Fruit fly (Drosophila melanogaster) whole organism, embryonic: Measurements from ENCODE around the gene CG14440.

Experiments
- Blimp-1 ChIP-seq: fragments of 200-800 bp; sonication (Bioruptor generic); optimal IDR thresholded peaks from 3 replicates; lab custom pipeline; 2018; ENCODE audit warnings: missing biosample characterization, missing genetic modification characterization, mild to moderate bottlenecking, moderate library complexity, missing genetic modification reagents
- Bteb2 ChIP-seq: fragments of 200-800 bp; sonication (Bioruptor generic); optimal IDR thresholded peaks from 2 replicates; lab custom pipeline; 2016; ENCODE audit warnings: missing biosample characterization, missing genetic modification characterization
- CG10462 ChIP-seq: fragments of 200-800 bp; sonication (Bioruptor generic); optimal IDR thresholded peaks from 2 replicates; lab custom pipeline; 2016; ENCODE audit warnings: missing biosample characterization, missing genetic modification characterization
- CG10959 ChIP-seq: fragments of 200-800 bp; sonication (Bioruptor generic); IDR thresholded peaks from 2 replicates; pipeline ENCODE4 v1.3.6; 2022; ENCODE audit warnings: missing biosample characterization, missing genetic modification characterization
- CG10979 ChIP-seq: fragments of 200-800 bp; sonication (Bioruptor generic); optimal IDR thresholded peaks from 2 replicates; lab custom pipeline; 2018; ENCODE audit warnings: missing biosample characterization, mild to moderate bottlenecking, missing genetic modification characterization, moderate library complexity
- CG11560 ChIP-seq: fragments of 200-800 bp; sonication (Bioruptor generic); IDR thresholded peaks from 3 replicates; pipeline ENCODE4 v1.3.6; 2022; ENCODE audit warnings: missing biosample characterization, missing genetic modification characterization
- CG13296 ChIP-seq: fragments of 200-800 bp; sonication (Bioruptor generic); optimal IDR thresholded peaks from 3 replicates; lab custom pipeline; 2018; ENCODE audit warnings: missing biosample characterization, mild to moderate bottlenecking, missing genetic modification characterization
- CG16813 ChIP-seq: fragments of 200-800 bp; sonication (Bioruptor generic); IDR thresholded peaks from 3 replicates; pipeline ENCODE4 v1.3.6; 2022; ENCODE audit warnings: missing biosample characterization, missing genetic modification characterization; ENCODE audit not compliant: partially characterized antibody
- CG17568 ChIP-seq: fragments of 200-800 bp; sonication (Bioruptor generic); optimal IDR thresholded peaks from 2 replicates; lab custom pipeline; 2018; ENCODE audit warnings: missing biosample characterization, mild to moderate bottlenecking, missing genetic modification characterization, moderate library complexity
- CG18262 ChIP-seq: fragments of 200-800 bp; optimal IDR thresholded peaks from 3 replicates; lab custom pipeline; 2019; ENCODE audit warnings: missing biosample characterization, mild to moderate bottlenecking, missing genetic modification characterization, moderate library complexity
- CG2129 ChIP-seq: fragments of 200-800 bp; sonication (Bioruptor generic); IDR thresholded peaks from 2 replicates; pipeline ENCODE4 v1.3.6; 2022; ENCODE audit warnings: missing biosample characterization, missing genetic modification characterization; ENCODE audit not compliant: partially characterized antibody
- CG2202 ChIP-seq: fragments of 200-800 bp; sonication (Bioruptor generic); optimal IDR thresholded peaks from 2 replicates; lab custom pipeline; 2018; ENCODE audit warnings: missing biosample characterization, mild to moderate bottlenecking, missing genetic modification characterization
- CG2875 ChIP-seq: fragments of 200-800 bp; sonication (Bioruptor generic); optimal IDR thresholded peaks from 2 replicates; lab custom pipeline; 2017; ENCODE audit warnings: missing biosample characterization, mild to moderate bottlenecking, missing genetic modification characterization, missing genetic modification reagents
- CG30431 ChIP-seq: fragments of 200-800 bp; sonication (Bioruptor generic); optimal IDR thresholded peaks from 2 replicates; lab custom pipeline; 2017; ENCODE audit warnings: missing biosample characterization, missing genetic modification characterization
- CG31224 ChIP-seq: fragments of 200-800 bp; sonication (Bioruptor generic); IDR thresholded peaks from 2 replicates; pipeline ENCODE4 v1.3.6; 2022; ENCODE audit warnings: missing biosample characterization, missing genetic modification characterization
- CG3163 ChIP-seq: fragments of 200-800 bp; sonication (Bioruptor generic); optimal IDR thresholded peaks from 3 replicates; lab custom pipeline; 2016; ENCODE audit warnings: missing biosample characterization, missing genetic modification characterization
- CG32532 ChIP-seq: fragments of 200-800 bp; sonication (Bioruptor generic); IDR thresholded peaks from 2 replicates; pipeline ENCODE4 v1.3.6; 2022; ENCODE audit warnings: missing biosample characterization, missing genetic modification characterization
- CG32772 ChIP-seq: fragments of 200-800 bp; sonication (Bioruptor generic); IDR thresholded peaks from 2 replicates; pipeline ENCODE4 v1.3.6; 2022; ENCODE audit warnings: missing biosample characterization, missing genetic modification characterization
- CG3838 ChIP-seq: fragments of 200-800 bp; sonication (Bioruptor generic); optimal IDR thresholded peaks from 3 replicates; lab custom pipeline; 2016; ENCODE audit warnings: missing biosample characterization, missing genetic modification characterization
- CG5953 ChIP-seq: fragments of 200-800 bp; sonication (Bioruptor generic); IDR thresholded peaks from 2 replicates; pipeline ENCODE4 v1.3.6; 2022; ENCODE audit warnings: missing biosample characterization, missing genetic modification characterization
- CG6813 ChIP-seq: fragments of 200-800 bp; sonication (Bioruptor generic); optimal IDR thresholded peaks from 2 replicates; lab custom pipeline; 2017; ENCODE audit warnings: missing biosample characterization, missing genetic modification characterization, mild to moderate bottlenecking, moderate library complexity, missing genetic modification reagents
- CG7839 ChIP-seq: fragments of 200-800 bp; sonication (Bioruptor generic); optimal IDR thresholded peaks from 3 replicates; lab custom pipeline; 2018; ENCODE audit warnings: missing biosample characterization, mild to moderate bottlenecking, missing genetic modification characterization, moderate library complexity
- CG9215 ChIP-seq: fragments of 200-800 bp; sonication (Bioruptor generic); IDR thresholded peaks from 2 replicates; pipeline ENCODE4 v1.3.6; 2022; ENCODE audit warnings: missing biosample characterization, missing genetic modification characterization
- CG9609 ChIP-seq: fragments of 200-800 bp; sonication (Bioruptor generic); optimal IDR thresholded peaks from 3 replicates; lab custom pipeline; 2016; ENCODE audit warnings: missing biosample characterization, missing genetic modification characterization
- Dad ChIP-seq: fragments of 200-800 bp; sonication (Bioruptor generic); optimal IDR thresholded peaks from 3 replicates; lab custom pipeline; 2016; ENCODE audit warnings: missing biosample characterization, missing genetic modification characterization
- Dfd ChIP-seq, 2 experiments: fragments of >200 bp; optimal IDR thresholded peaks; 2 replicates each; lab custom pipeline; 2017; ENCODE audit warnings: missing biosample characterization in 2 of 2, missing genetic modification characterization in 2 of 2
- HLH3B ChIP-seq: fragments of 200-800 bp; sonication (Bioruptor generic); IDR thresholded peaks from 2 replicates; pipeline ENCODE4 v1.3.6; 2022; ENCODE audit warnings: missing biosample characterization, missing genetic modification characterization
- Mad ChIP-seq: fragments of 200-800 bp; sonication (Bioruptor generic); optimal IDR thresholded peaks from 2 replicates; lab custom pipeline; 2016; ENCODE audit warnings: missing biosample characterization, missing genetic modification characterization
- Mes4 ChIP-seq: fragments of 200-800 bp; sonication (Bioruptor generic); optimal IDR thresholded peaks from 2 replicates; lab custom pipeline; 2016; ENCODE audit warnings: missing biosample characterization, missing genetic modification characterization
- Mrtf ChIP-seq: fragments of 200-800 bp; sonication (Bioruptor generic); IDR thresholded peaks from 3 replicates; pipeline ENCODE4 v1.3.6; 2022; ENCODE audit warnings: missing biosample characterization, missing genetic modification characterization
- NfI ChIP-seq: fragments of 200-800 bp; sonication (Bioruptor generic); optimal IDR thresholded peaks from 3 replicates; lab custom pipeline; 2018; ENCODE audit warnings: missing biosample characterization, mild to moderate bottlenecking, missing genetic modification characterization, moderate library complexity
- Scr ChIP-seq: fragments of 200-800 bp; sonication (Bioruptor generic); IDR thresholded peaks from 2 replicates; pipeline ENCODE4 v1.3.6; 2022; ENCODE audit warnings: missing biosample characterization, missing genetic modification characterization; ENCODE audit not compliant: partially characterized antibody
- Sin3A ChIP-seq: fragments of >200 bp; optimal IDR thresholded peaks from 2 replicates; lab custom pipeline; 2018
- Ssrp ChIP-seq: fragments of 200-800 bp; sonication (Bioruptor generic); optimal IDR thresholded peaks from 2 replicates; lab custom pipeline; 2018; ENCODE audit warnings: missing biosample characterization, mild to moderate bottlenecking, missing genetic modification characterization, moderate library complexity
- Tbp ChIP-seq: fragments of >200 bp; optimal IDR thresholded peaks from 2 replicates; lab custom pipeline; 2018; ENCODE audit warnings: missing biosample characterization, missing genetic modification characterization
- br ChIP-seq: fragments of >200 bp; optimal IDR thresholded peaks from 2 replicates; lab custom pipeline; 2017
- hth ChIP-seq: fragments of >200 bp; optimal IDR thresholded peaks from 2 replicates; lab custom pipeline; 2017; ENCODE audit warnings: inconsistent platforms
- lbe ChIP-seq: fragments of 200-800 bp; sonication (Bioruptor generic); optimal IDR thresholded peaks from 2 replicates; lab custom pipeline; 2016; ENCODE audit warnings: missing biosample characterization, mild to moderate bottlenecking, missing genetic modification characterization
- lola ChIP-seq, 3 experiments: fragments of >200 bp in 2 of 3; fragments of 200-800 bp in 1 of 3; sonication (Bioruptor generic) in 1 of 3; optimal IDR thresholded peaks; 2 replicates each; lab custom pipeline; 2017 to 2019; ENCODE audit warnings: missing biosample characterization in 3 of 3, missing genetic modification characterization in 3 of 3, mild to moderate bottlenecking in 1 of 3, moderate library complexity in 1 of 3
- nerfin-2 ChIP-seq: fragments of 200-800 bp; sonication (Bioruptor generic); IDR thresholded peaks from 2 replicates; pipeline ENCODE4 v1.3.6; 2022; ENCODE audit warnings: missing biosample characterization, missing genetic modification characterization; ENCODE audit not compliant: partially characterized antibody
- pfk ChIP-seq: fragments of 200-800 bp; sonication (Bioruptor generic); optimal IDR thresholded peaks from 2 replicates; lab custom pipeline; 2018; ENCODE audit warnings: missing biosample characterization, mild to moderate bottlenecking, missing genetic modification characterization, moderate library complexity
- pnt ChIP-seq: fragments of 200-800 bp; sonication (Bioruptor generic); optimal IDR thresholded peaks from 3 replicates; lab custom pipeline; 2016; ENCODE audit warnings: missing biosample characterization, missing genetic modification characterization
- pzg ChIP-seq: fragments of 200-800 bp; sonication (Bioruptor generic); optimal IDR thresholded peaks from 3 replicates; lab custom pipeline; 2018; ENCODE audit warnings: missing biosample characterization, mild to moderate bottlenecking, missing genetic modification characterization, moderate library complexity
- run ChIP-seq: fragments of 200-800 bp; sonication (Bioruptor generic); optimal IDR thresholded peaks from 3 replicates; lab custom pipeline; 2018; ENCODE audit warnings: missing biosample characterization, mild to moderate bottlenecking, missing genetic modification characterization
- sens ChIP-seq: fragments of 200-800 bp; sonication (Bioruptor generic); peaks from one replicate; lab custom pipeline; 2016; ENCODE audit warnings: missing biosample characterization, missing genetic modification characterization
- sr ChIP-seq: fragments of 200-800 bp; sonication (Bioruptor generic); IDR thresholded peaks from 3 replicates; pipeline ENCODE4 v1.3.6; 2022; ENCODE audit warnings: missing biosample characterization, missing genetic modification characterization
- tgo ChIP-seq: fragments of 200-800 bp; sonication (Bioruptor generic); IDR thresholded peaks from 3 replicates; pipeline ENCODE4 v1.3.6; 2022; ENCODE audit warnings: missing biosample characterization, missing genetic modification characterization
- tin ChIP-seq: fragments of 200-800 bp; sonication (Bioruptor generic); optimal IDR thresholded peaks from 3 replicates; lab custom pipeline; 2016; ENCODE audit warnings: missing biosample characterization, missing genetic modification characterization
- unc-4 ChIP-seq: fragments of 200-800 bp; sonication (Bioruptor generic); IDR thresholded peaks from 2 replicates; pipeline ENCODE4 v1.3.6; 2022; ENCODE audit warnings: missing biosample characterization, missing genetic modification characterization; ENCODE audit not compliant: partially characterized antibody
- usp ChIP-seq: fragments of >200 bp; optimal IDR thresholded peaks from 2 replicates; lab custom pipeline; 2017; ENCODE audit warnings: missing biosample characterization, missing genetic modification characterization
- zfh2 ChIP-seq: fragments of 200-800 bp; sonication (Bioruptor generic); optimal IDR thresholded peaks from 2 replicates; lab custom pipeline; 2016; ENCODE audit warnings: missing biosample characterization, missing genetic modification characterization

Gene CG14440

DNA sequence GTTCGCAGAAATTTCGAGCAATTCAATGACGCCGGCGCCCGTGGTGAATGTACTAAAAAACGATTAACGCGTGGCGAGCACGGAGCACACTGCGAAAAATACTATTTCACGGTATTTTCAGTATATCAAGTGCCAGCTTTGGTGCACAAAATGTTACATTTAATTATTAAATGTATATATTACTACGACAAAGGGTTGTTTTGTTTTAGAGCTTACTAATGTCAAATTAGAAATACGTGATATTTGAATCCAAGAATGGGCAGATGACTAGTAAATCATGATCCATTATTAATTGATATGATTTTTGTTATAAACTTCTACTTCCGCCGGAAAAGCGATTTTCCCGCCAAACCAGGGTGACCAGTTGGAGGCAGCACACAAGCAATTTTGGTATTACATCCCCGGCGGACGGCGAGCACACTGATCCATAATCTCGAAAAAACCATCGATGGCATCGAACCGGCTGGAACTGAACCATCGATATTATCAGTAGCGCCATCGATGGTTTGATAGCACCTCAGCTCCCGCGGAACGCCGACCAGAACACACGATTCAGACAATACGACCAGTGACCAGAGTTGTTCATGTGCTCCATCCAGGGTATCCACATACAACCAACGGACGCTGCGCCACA, 44.1 kb downstream of the CG14440 start, which contains the start of the genes CG3226 and Cdc7 (continued):
- TF ChIP-seq CG5953 (GFP tag; lab: Robert Waterston, UW) (no peak), Sin3A (lab: Kevin White, UChicago) (peak; percentile 78), CG13296 (GFP tag; lab: Kevin White, UChicago) (peak; percentile 87), zfh2 (GFP tag; lab: Kevin White, UChicago) (no peak), sens (GFP tag; lab: Kevin White, UChicago) (peak; percentile 87), Blimp-1 (GFP tag; lab: Kevin White, UChicago) (peak; percentile 19), CG10979 (tag; lab: Kevin White, UChicago) (peak; percentile 47), NfI (GFP tag; lab: Kevin White, UChicago) (peak; percentile 87), run (tag; lab: Kevin White, UChicago) (no peak), HLH3B (GFP tag; lab: Robert Waterston, UW) (peak; percentile 46; the same call in 1 of the 2 replicates), Bteb2 (GFP tag; lab: Kevin White, UChicago) (no peak), CG31224 (0 out of 2 replicates have a peak, but pooled peaks have one; percentile 13), CG32772 (GFP tag; lab: Robert Waterston, UW) (no peak), CG3163 (peak; percentile 50), tin (GFP tag; lab: Kevin White, UChicago) (peak; percentile 31), Tbp (GFP tag; lab: Kevin White, UChicago) (no peak), lbe (GFP tag; lab: Kevin White, UChicago) (peak; percentile 23), unc-4 (GFP tag; lab: Robert Waterston, UW) (peak; percentile 66), CG6813 (peak; percentile 75), CG18262 (tag; lab: Kevin White, UChicago) (peak; percentile 64), tgo (peak; percentile 41; the same call in 2 of the 3 replicates), pfk (GFP tag; lab: Kevin White, UChicago) (peak; percentile 66), lola (GFP tag; optimal IDR thresholded peaks at IDR 0.05; lab: Kevin White, UChicago) (peak in 1 of 3 experiments; percentile 47), Mad (GFP tag; lab: Kevin White, UChicago) (peak; percentile 9), br (no peak), CG16813 (GFP tag; lab: Robert Waterston, UW) (peak; percentile 76), CG7839 (peak; percentile 68), Ssrp (tag; lab: Kevin White, UChicago) (peak; percentile 7), CG30431 (GFP tag; lab: Kevin White, UChicago) (peak; percentile 42), CG3838 (peak; percentile 35), Mrtf (GFP tag; lab: Robert Waterston, UW) (no peak), CG2875 (GFP tag; lab: Kevin White, UChicago) (peak; percentile 78), CG2129 (GFP tag; lab: Robert Waterston, UW) (peak; percentile 32; the same call in 1 of the 2 replicates), Mes4 (GFP tag; lab: Kevin White, UChicago) (peak; percentile 66), hth (no peak), usp (no peak), nerfin-2 (GFP tag; lab: Robert Waterston, UW) (peak; percentile 49; the same call in 1 of the 2 replicates), Scr (peak; percentile 71), CG32532 (peak; percentile 71), Dfd (GFP tag; optimal IDR thresholded peaks at IDR 0.05; lab: Kevin White, UChicago) (no peak), CG9609 (peak; percentile 46), sr (peak; percentile 19; the same call in 1 of the 3 replicates), CG2202 (tag; lab: Kevin White, UChicago) (peak; percentile 58), pnt (GFP tag; lab: Kevin White, UChicago) (no peak), CG17568 (GFP tag; lab: Kevin White, UChicago) (peak; percentile 66), Dad (peak; percentile 43), CG9215 (no peak), CG10462 (GFP tag; lab: Kevin White, UChicago) (no peak), pzg (peak; percentile 81), CG10959 (GFP tag; lab: Robert Waterston, UW) (no peak), CG11560 (tag; lab: Robert Waterston, UW) (no peak)
